Fruit fly (Drosophila melanogaster): ENCODE results near the gene dac.

Gene dac

DNA sequence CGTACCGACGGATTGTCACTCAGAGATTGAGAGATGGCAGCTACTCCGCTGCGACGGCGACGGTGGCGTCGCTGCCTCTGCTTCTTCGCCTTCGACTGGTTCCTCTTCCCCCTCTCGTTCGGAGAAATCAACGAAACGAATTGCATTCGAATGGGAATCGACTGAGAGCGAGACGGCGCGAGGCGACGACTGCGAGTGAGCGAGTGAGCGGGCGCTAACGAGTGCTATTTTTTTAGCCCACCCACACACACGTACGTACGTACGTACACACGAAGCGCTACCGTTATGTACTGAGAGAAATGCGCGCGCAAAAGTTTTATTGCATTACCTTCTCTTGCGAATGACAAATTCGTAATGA, at the start of gene dac:
Gene dac, minus strand, starts transcription at position 356 of the 358 bp plus-strand sequence.
- TF ChIP-seq btn (GFP tag; optimal IDR thresholded peaks at IDR 0.05) (no peak), dmrt99B (tag; optimal IDR thresholded peaks at IDR 0.05) (no peak), CG33213 (GFP tag; optimal IDR thresholded peaks at IDR 0.05) (no peak), bbx (GFP tag; IDR thresholded peaks at IDR 0.05; ENCODE audit: partially characterized antibody) (no peak), tna (GFP tag; IDR thresholded peaks at IDR 0.05; ENCODE audit: partially characterized antibody) (no peak), chm (GFP tag; IDR thresholded peaks at IDR 0.05) (no peak), CG43689 (GFP tag; IDR thresholded peaks at IDR 0.05) (no peak), seq (GFP tag; IDR thresholded peaks at IDR 0.05) (no peak), nerfin-1 (tag; optimal IDR thresholded peaks at IDR 0.05) (no peak), CG4328 (GFP tag; optimal IDR thresholded peaks at IDR 0.05) (no peak), CG5953 (GFP tag; IDR thresholded peaks at IDR 0.05) (no peak), CG11456 (GFP tag; IDR thresholded peaks at IDR 0.05) (no peak), zf30C (GFP tag; optimal IDR thresholded peaks at IDR 0.05) (peak; percentile 12), CG12155 (GFP tag; optimal IDR thresholded peaks at IDR 0.05) (peak; percentile 19), tgo (GFP tag; IDR thresholded peaks at IDR 0.05) (no peak), CG10462 (GFP tag; optimal IDR thresholded peaks at IDR 0.05) (no peak), CG2199 (GFP tag; IDR thresholded peaks at IDR 0.05) (peak; percentile 53; the same call in 1 of the 3 replicates), CG10979 (tag; optimal IDR thresholded peaks at IDR 0.05) (no peak), CG10274 (GFP tag; optimal IDR thresholded peaks at IDR 0.05) (no peak), CG3838 (GFP tag; optimal IDR thresholded peaks at IDR 0.05) (no peak), CG1792 (GFP tag; optimal IDR thresholded peaks at IDR 0.05) (no peak), fru (optimal IDR thresholded peaks at IDR 0.05) (peak; percentile 25), chn (GFP tag; optimal IDR thresholded peaks at IDR 0.05) (no peak), bigmax (GFP tag; optimal IDR thresholded peaks at IDR 0.05) (no peak), ewg (GFP tag; optimal IDR thresholded peaks at IDR 0.05) (peak; percentile 36), CG14050 (GFP tag; IDR thresholded peaks at IDR 0.05) (no peak), CG13624 (GFP tag; optimal IDR thresholded peaks at IDR 0.05) (no peak), Mes4 (GFP tag; optimal IDR thresholded peaks at IDR 0.05) (no peak), CG6175 (GFP tag; IDR thresholded peaks at IDR 0.05) (no peak), pum (GFP tag; optimal IDR thresholded peaks at IDR 0.05) (no peak), Bteb2 (GFP tag; optimal IDR thresholded peaks at IDR 0.05) (no peak), Taf1 (GFP tag; IDR thresholded peaks at IDR 0.05) (no peak), CG7556 (GFP tag; optimal IDR thresholded peaks at IDR 0.05) (no peak), CG1832 (GFP tag; optimal IDR thresholded peaks at IDR 0.05) (peak; percentile 86), CG8388 (GFP tag; optimal IDR thresholded peaks at IDR 0.05) (no peak), sr (GFP tag; IDR thresholded peaks at IDR 0.05) (peak; percentile 55; the same call in 2 of the 3 replicates), Dbx (GFP tag; IDR thresholded peaks at IDR 0.05) (no peak), bab2 (GFP tag; optimal IDR thresholded peaks at IDR 0.05) (no peak), ssp (GFP tag; IDR thresholded peaks at IDR 0.05) (no peak), kah (GFP tag; optimal IDR thresholded peaks at IDR 0.05) (no peak), CG13123 (GFP tag; optimal IDR thresholded peaks at IDR 0.05) (no peak), jumu (GFP tag; optimal IDR thresholded peaks at IDR 0.05) (no peak), Dip2 (GFP tag; IDR thresholded peaks at IDR 0.05) (no peak), Ptx1 (GFP tag; IDR thresholded peaks at IDR 0.05) (0 out of 2 replicates have a peak, but pooled peaks have one; percentile 9), Scr (GFP tag; IDR thresholded peaks at IDR 0.05; ENCODE audit: partially characterized antibody) (no peak), CG9797 (GFP tag; optimal IDR thresholded peaks at IDR 0.05) (no peak), Six4 (GFP tag; optimal IDR thresholded peaks at IDR 0.05) (no peak), twi (tag; optimal IDR thresholded peaks at IDR 0.05) (no peak), CG10565 (GFP tag; optimal IDR thresholded peaks at IDR 0.05) (no peak), CG11398 (GFP tag; optimal IDR thresholded peaks at IDR 0.05) (no peak), emc (GFP tag; optimal IDR thresholded peaks at IDR 0.05) (no peak), crol (GFP tag; IDR thresholded peaks at IDR 0.05) (peak; percentile 94), nmo (GFP tag; optimal IDR thresholded peaks at IDR 0.05) (no peak)

Data from whole organism, embryonic.